Worm (Caenorhabditis elegans): ENCODE measurements around the gene M151.1.

DNA sequence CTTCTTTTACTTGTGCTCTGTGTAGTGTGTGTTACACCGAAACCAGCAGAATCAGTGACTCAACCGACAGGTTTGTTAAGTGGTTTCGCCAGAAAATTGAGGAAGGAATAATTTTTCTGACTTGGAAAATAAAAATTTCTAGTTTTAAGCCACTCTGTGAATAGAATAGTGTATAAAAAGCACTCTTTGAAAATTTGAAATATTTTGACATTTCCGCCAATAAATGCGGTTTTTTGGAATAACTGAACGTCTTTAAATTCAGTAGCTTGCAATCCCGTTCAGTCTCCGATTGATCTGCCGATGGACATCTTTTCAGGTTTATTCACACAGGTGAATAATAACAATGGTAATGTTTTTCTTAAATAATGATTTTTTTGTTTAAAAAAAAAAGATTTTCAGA is 23.2 kb downstream of the M151.1 start, which contains the start of gene F19B10.3:
- TF ChIP-seq aly-2 (tag; optimal IDR thresholded peaks at IDR 0.05) (no peak), ceh-82 (tag; optimal IDR thresholded peaks at IDR 0.05) (no peak), elt-3 (tag; optimal IDR thresholded peaks at IDR 0.05) (no peak), R02D3.7 (tag; optimal IDR thresholded peaks at IDR 0.05) (no peak), F13H6.1 (tag; optimal IDR thresholded peaks at IDR 0.05) (no peak), unc-62 (GFP tag; optimal IDR thresholded peaks at IDR 0.05) (no peak), nhr-237 (tag; optimal IDR thresholded peaks at IDR 0.05) (no peak), C34F6.9 (tag; optimal IDR thresholded peaks at IDR 0.05) (no peak), ama-1 (optimal IDR thresholded peaks at IDR 0.05) (no peak)
